Worm (Caenorhabditis elegans) whole organism, L1 larva: ENCODE measurements around the gene F47F2.1.

Experiments used
- C04F5.9 ChIP-seq: sonication (generic microtip); optimal IDR thresholded peaks from 2 replicates; lab custom pipeline; 2016; ENCODE audit warnings: missing genetic modification characterization, missing compliant biosample characterization
- C16A3.4 ChIP-seq: fragments of 150-350 bp; optimal IDR thresholded peaks from 2 replicates; lab custom pipeline; 2014; ENCODE audit warnings: missing biosample characterization, missing genetic modification characterization
- F16B12.6 ChIP-seq: fragments of 150-350 bp; optimal IDR thresholded peaks from 2 replicates; lab custom pipeline; 2014; ENCODE audit warnings: missing biosample characterization, missing genetic modification characterization
- aha-1 ChIP-seq: fragments of 150-350 bp; optimal IDR thresholded peaks from 2 replicates; lab custom pipeline; 2014; ENCODE audit warnings: missing biosample characterization, missing genetic modification characterization
- alr-1 ChIP-seq: fragments of 200-800 bp; sonication (Bioruptor generic); optimal IDR thresholded peaks from 2 replicates; lab custom pipeline; 2018; ENCODE audit warnings: borderline replicate concordance, mild to moderate bottlenecking, missing genetic modification characterization, missing compliant biosample characterization
- ceh-63 ChIP-seq: fragments of 200-800 bp; sonication (Bioruptor generic); optimal IDR thresholded peaks from 2 replicates; lab custom pipeline; 2018; ENCODE audit warnings: mild to moderate bottlenecking, missing genetic modification characterization, missing compliant biosample characterization
- ceh-90 ChIP-seq: sonication (generic microtip); optimal IDR thresholded peaks from 2 replicates; lab custom pipeline; 2016; ENCODE audit warnings: missing genetic modification characterization, missing compliant biosample characterization
- efl-1 ChIP-seq, 4 experiments: fragments of 150-350 bp; optimal IDR thresholded peaks in 3 of 4; peaks in 1 of 4; 1 replicate in 1 of 4; 2 replicates in 3 of 4; lab custom pipeline; 2014; ENCODE audit warnings: missing biosample characterization in 2 of 4, missing genetic modification characterization in 2 of 4, missing genetic modification reagents in 2 of 4
- efl-3 ChIP-seq: fragments of 200-800 bp; sonication (Bioruptor generic); optimal IDR thresholded peaks from 2 replicates; lab custom pipeline; 2018; ENCODE audit warnings: mild to moderate bottlenecking, missing genetic modification characterization, missing compliant biosample characterization
- egl-27 ChIP-seq, 2 experiments: fragments of 150-350 bp in 1 of 2; sonication (generic microtip); optimal IDR thresholded peaks; 3 replicates each; lab custom pipeline; 2017 to 2018; ENCODE audit warnings: missing biosample characterization in 2 of 2, missing genetic modification characterization in 2 of 2, missing genetic modification reagents in 2 of 2
- elt-2 ChIP-seq: sonication (generic microtip); optimal IDR thresholded peaks from 2 replicates; lab custom pipeline; 2016; ENCODE audit warnings: missing genetic modification characterization, mild to moderate bottlenecking, inconsistent platforms, missing compliant biosample characterization, missing genetic modification reagents
- elt-3 ChIP-seq, 6 experiments: fragments of 150-350 bp in 1 of 6; sonication (generic microtip); optimal IDR thresholded peaks; 2 replicates each; lab custom pipeline; 2017 to 2018; ENCODE audit warnings: missing biosample characterization in 6 of 6, missing genetic modification characterization in 6 of 6, inconsistent platforms in 1 of 6
- fkh-10 ChIP-seq: sonication (generic microtip); optimal IDR thresholded peaks from 2 replicates; lab custom pipeline; 2017; ENCODE audit warnings: missing biosample characterization, missing genetic modification reagents, missing genetic modification characterization
- hlh-17 ChIP-seq: fragments of 200-800 bp; sonication (Bioruptor generic); optimal IDR thresholded peaks from 2 replicates; lab custom pipeline; 2018; ENCODE audit warnings: missing genetic modification characterization, mild to moderate bottlenecking, missing compliant biosample characterization, moderate library complexity, borderline replicate concordance
- hlh-4 ChIP-seq: sonication (generic microtip); optimal IDR thresholded peaks from 2 replicates; lab custom pipeline; 2016; ENCODE audit warnings: mild to moderate bottlenecking, missing genetic modification characterization, missing compliant biosample characterization
- jun-1 ChIP-seq: fragments of 150-350 bp; optimal IDR thresholded peaks from 2 replicates; lab custom pipeline; 2014; ENCODE audit warnings: missing biosample characterization, missing genetic modification reagents, missing genetic modification characterization
- lin-14 ChIP-seq: fragments of 200-800 bp; sonication (Bioruptor generic); optimal IDR thresholded peaks from 2 replicates; lab custom pipeline; 2018; ENCODE audit warnings: mild to moderate bottlenecking, missing genetic modification characterization, moderate library complexity, missing compliant biosample characterization
- lin-39 ChIP-seq: fragments of 150-350 bp; optimal IDR thresholded peaks from 2 replicates; lab custom pipeline; 2014; ENCODE audit warnings: missing biosample characterization, missing genetic modification reagents, missing genetic modification characterization
- lsy-2 ChIP-seq, 2 experiments: fragments of 150-350 bp; optimal IDR thresholded peaks; 2 replicates each; lab custom pipeline; 2014; ENCODE audit warnings: missing biosample characterization in 2 of 2, missing genetic modification characterization in 2 of 2
- mab-9 ChIP-seq: fragments of 200-800 bp; sonication (Bioruptor generic); IDR thresholded peaks from 2 replicates; pipeline ENCODE4 v1.3.6; 2022; ENCODE audit warnings: missing genetic modification reagents, missing genetic modification characterization, missing compliant biosample characterization
- mef-2 ChIP-seq: fragments of 150-350 bp; optimal IDR thresholded peaks from 2 replicates; lab custom pipeline; 2014; ENCODE audit warnings: missing biosample characterization, missing genetic modification characterization
- nhr-12 ChIP-seq: sonication (generic microtip); optimal IDR thresholded peaks from 2 replicates; lab custom pipeline; 2017; ENCODE audit warnings: missing biosample characterization, missing genetic modification characterization
- nhr-19 ChIP-seq: fragments of 200-800 bp; sonication (Bioruptor generic); conservative IDR thresholded peaks from 2 replicates; pipeline ENCODE4 v1.3.6; 2022; ENCODE audit warnings: missing genetic modification characterization, missing compliant biosample characterization
- nhr-237 ChIP-seq: fragments of 150-350 bp; optimal IDR thresholded peaks from 2 replicates; lab custom pipeline; 2014; ENCODE audit warnings: missing biosample characterization, missing genetic modification characterization
- nhr-28 ChIP-seq: fragments of 150-350 bp; optimal IDR thresholded peaks from 2 replicates; lab custom pipeline; 2014; ENCODE audit warnings: missing biosample characterization, missing genetic modification characterization
- nhr-85 ChIP-seq: sonication (generic microtip); peaks from one replicate; lab custom pipeline; 2016; ENCODE audit warnings: missing genetic modification characterization, inconsistent platforms, missing compliant biosample characterization
- nhr-90 ChIP-seq: sonication (generic microtip); optimal IDR thresholded peaks from 2 replicates; lab custom pipeline; 2016; ENCODE audit warnings: mild to moderate bottlenecking, missing genetic modification characterization, missing compliant biosample characterization; ENCODE audit not compliant: poor library complexity
- pag-3 ChIP-seq: sonication (generic microtip); optimal IDR thresholded peaks from 2 replicates; lab custom pipeline; 2017; ENCODE audit warnings: missing genetic modification characterization, mild to moderate bottlenecking, missing compliant biosample characterization, antibody characterized with exemption, borderline replicate concordance; ENCODE audit not compliant: insufficient read depth
- pax-3 ChIP-seq: fragments of 200-800 bp; sonication (Bioruptor generic); optimal IDR thresholded peaks from 2 replicates; lab custom pipeline; 2018; ENCODE audit warnings: mild to moderate bottlenecking, missing genetic modification characterization, moderate library complexity, missing compliant biosample characterization
- pqm-1 ChIP-seq: sonication (generic microtip); optimal IDR thresholded peaks from 3 replicates; lab custom pipeline; 2017; ENCODE audit warnings: missing biosample characterization, missing genetic modification characterization
- skn-1 ChIP-seq: fragments of 150-350 bp; optimal IDR thresholded peaks from 2 replicates; lab custom pipeline; 2014; ENCODE audit warnings: missing biosample characterization, missing genetic modification characterization
- sox-4 ChIP-seq: sonication (generic microtip); optimal IDR thresholded peaks from 2 replicates; lab custom pipeline; 2016; ENCODE audit warnings: missing genetic modification characterization, missing compliant biosample characterization
- sup-37 ChIP-seq: fragments of 200-800 bp; sonication (Bioruptor generic); optimal IDR thresholded peaks from 2 replicates; lab custom pipeline; 2018; ENCODE audit warnings: mild to moderate bottlenecking, missing genetic modification characterization, missing compliant biosample characterization
- swsn-7 ChIP-seq: sonication (generic microtip); optimal IDR thresholded peaks from 2 replicates; lab custom pipeline; 2016; ENCODE audit warnings: missing genetic modification characterization, missing compliant biosample characterization
- unc-62 ChIP-seq: fragments of 150-350 bp; optimal IDR thresholded peaks from 2 replicates; lab custom pipeline; 2014; ENCODE audit warnings: missing biosample characterization, missing genetic modification reagents, missing genetic modification characterization
- zag-1 ChIP-seq: fragments of 150-350 bp; optimal IDR thresholded peaks from 2 replicates; lab custom pipeline; 2014; ENCODE audit warnings: missing biosample characterization, missing genetic modification characterization
- zip-4 ChIP-seq: fragments of 200-800 bp; sonication (Bioruptor generic); optimal IDR thresholded peaks from 2 replicates; lab custom pipeline; 2018; ENCODE audit warnings: mild to moderate bottlenecking, missing genetic modification characterization, moderate library complexity, missing compliant biosample characterization

Gene F47F2.1

DNA sequence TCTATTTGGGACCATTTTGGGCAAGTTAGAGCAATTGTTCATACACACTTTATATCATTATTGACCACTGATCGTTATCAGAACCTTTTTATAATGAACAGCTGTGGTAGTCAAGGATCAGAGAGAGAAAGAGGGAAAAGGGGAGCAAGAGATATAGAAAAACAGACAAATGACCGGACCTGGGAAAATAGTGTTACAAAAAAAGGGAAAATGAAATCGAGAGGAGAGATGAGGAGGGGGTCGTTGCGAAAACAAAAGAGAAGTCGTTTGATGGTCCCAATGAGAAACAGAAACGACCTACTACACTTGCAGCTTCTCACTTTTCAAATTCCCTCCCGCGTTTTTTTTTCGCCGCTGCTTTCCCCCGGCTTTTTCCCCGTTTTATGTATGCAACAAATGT lies 24.4 kb upstream of the F47F2.1 start (continued):
- TF ChIP-seq sox-4 (tag; lab: Kevin White, UChicago) (no peak), lin-14 (GFP tag; lab: Kevin White, UChicago) (peak; percentile 71), elt-2 (no peak), nhr-90 (tag; lab: Kevin White, UChicago) (no peak), ceh-63 (GFP tag; lab: Kevin White, UChicago) (no peak), nhr-19 (GFP tag; lab: Robert Waterston, UW) (peak; percentile 46)

DNA sequence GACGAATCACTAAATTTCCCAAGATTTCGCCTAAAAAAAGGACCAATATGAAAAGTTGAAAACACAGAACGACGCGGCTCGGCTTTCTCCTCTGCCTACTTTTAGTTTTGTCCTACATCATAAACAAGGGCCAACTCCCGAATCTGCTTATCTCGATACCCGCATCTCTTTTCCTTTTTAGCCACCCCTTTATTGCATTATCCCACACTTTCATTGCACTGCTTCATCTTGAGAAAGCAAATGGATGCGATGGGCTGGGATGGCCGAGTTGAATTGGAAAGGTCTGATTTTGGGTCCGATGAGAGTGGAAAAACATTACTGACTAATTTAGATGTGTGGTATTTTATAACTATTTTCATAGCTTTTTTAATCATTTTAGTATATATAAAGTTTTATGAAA lies 22.6 kb upstream of the F47F2.1 start:
- TF ChIP-seq zag-1 (tag; lab: Kevin White, UChicago) (no peak), ceh-90 (tag; lab: Kevin White, UChicago) (no peak), efl-1 (optimal IDR thresholded peaks at IDR 0.05; lab: Kevin White, UChicago) (no peak), efl-1 (GFP tag; optimal IDR thresholded peaks at IDR 0.05 in 1 of 2; lab: Kevin White, UChicago) (peak in 1 of 2 experiments; percentile 17), nhr-28 (no peak), sup-37 (GFP tag; lab: Kevin White, UChicago) (no peak), nhr-12 (tag; lab: Kevin White, UChicago) (no peak), fkh-10 (no peak), nhr-85 (tag; lab: Kevin White, UChicago) (no peak), egl-27 (tag; optimal IDR thresholded peaks at IDR 0.05; lab: Kevin White, UChicago) (no peak), lin-14 (GFP tag; lab: Kevin White, UChicago) (peak; percentile 24), mef-2 (no peak), pag-3 (tag; lab: Kevin White, UChicago) (no peak), jun-1 (tag; lab: Kevin White, UChicago) (no peak)
- TF ChIP-seq, all 84 proteins: peak for 2

ce11 chrX:3857697-3858096 lies 20.6 kb upstream of the F47F2.1 start, which contains the start of gene ceh-18:
Gene ceh-18, minus strand, starts transcription at chrX:3857797.
- no peak for TF ChIP-seq sup-37 (GFP tag; lab: Kevin White, UChicago)
- TF ChIP-seq F16B12.6: no peak
- no peak for TF ChIP-seq swsn-7 (tag; lab: Kevin White, UChicago)
- no peak for TF ChIP-seq nhr-237 (tag; lab: Kevin White, UChicago)
- no peak for TF ChIP-seq mab-9 (GFP tag; lab: Robert Waterston, UW)
- TF ChIP-seq zip-4 (GFP tag; lab: Kevin White, UChicago): no peak
- TF ChIP-seq efl-1 (optimal IDR thresholded peaks at IDR 0.05; lab: Kevin White, UChicago): no peak
- peak in 1 of 2 experiments; percentile 38 for TF ChIP-seq efl-1 (GFP tag; optimal IDR thresholded peaks at IDR 0.05 in 1 of 2; lab: Kevin White, UChicago)
- TF ChIP-seq, all 84 proteins: peak for 1

DNA sequence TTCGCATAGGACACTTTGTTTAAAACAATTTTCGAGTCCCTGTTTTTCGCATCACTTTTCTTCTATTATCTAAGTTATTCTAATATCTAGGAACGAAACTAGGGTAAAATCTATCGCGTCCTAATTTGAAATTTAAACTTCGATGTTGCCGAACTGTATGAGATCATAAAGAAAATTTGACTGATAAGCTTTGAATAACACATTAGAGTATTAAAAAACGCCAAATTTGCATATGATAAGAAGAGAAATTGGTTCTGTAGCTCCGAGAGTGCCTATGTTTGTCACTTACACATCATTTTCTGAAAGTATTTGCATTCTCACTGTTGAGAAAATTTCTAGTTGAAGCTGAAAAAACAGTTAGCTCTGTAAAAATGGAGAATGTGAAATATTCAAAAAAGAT lies 20.0 kb upstream of the F47F2.1 start:
- TF ChIP-seq C04F5.9 (tag; lab: Kevin White, UChicago): no peak
- no peak for TF ChIP-seq efl-3 (GFP tag; lab: Kevin White, UChicago)

ce11 chrX:3859449-3859848 lies 18.9 kb upstream of the F47F2.1 start:
- TF ChIP-seq skn-1: no peak
- TF ChIP-seq unc-62 (GFP tag; lab: Kevin White, UChicago): no peak
- no peak for TF ChIP-seq alr-1 (tag; lab: Kevin White, UChicago)
- TF ChIP-seq mef-2: no peak
- TF ChIP-seq sup-37 (GFP tag; lab: Kevin White, UChicago): no peak
- no peak for TF ChIP-seq hlh-4 (tag; lab: Kevin White, UChicago)
- no peak for TF ChIP-seq C16A3.4 (tag; lab: Kevin White, UChicago)
- TF ChIP-seq hlh-17 (GFP tag; lab: Kevin White, UChicago): no peak
- TF ChIP-seq elt-3 (tag; optimal IDR thresholded peaks at IDR 0.05; lab: Kevin White, UChicago): no peak
- TF ChIP-seq egl-27 (tag; optimal IDR thresholded peaks at IDR 0.05; lab: Kevin White, UChicago): no peak
- TF ChIP-seq lsy-2 (tag; optimal IDR thresholded peaks at IDR 0.05; lab: Kevin White, UChicago): no peak
- TF ChIP-seq pax-3 (tag; lab: Kevin White, UChicago): no peak
- no peak for TF ChIP-seq lin-39 (tag; lab: Kevin White, UChicago)
- no peak for TF ChIP-seq pqm-1 (tag; lab: Kevin White, UChicago)
- no peak for TF ChIP-seq aha-1 (tag; lab: Kevin White, UChicago)
